Worm (Caenorhabditis elegans): Measurements from ENCODE around the gene immp-1.

Gene immp-1

DNA sequence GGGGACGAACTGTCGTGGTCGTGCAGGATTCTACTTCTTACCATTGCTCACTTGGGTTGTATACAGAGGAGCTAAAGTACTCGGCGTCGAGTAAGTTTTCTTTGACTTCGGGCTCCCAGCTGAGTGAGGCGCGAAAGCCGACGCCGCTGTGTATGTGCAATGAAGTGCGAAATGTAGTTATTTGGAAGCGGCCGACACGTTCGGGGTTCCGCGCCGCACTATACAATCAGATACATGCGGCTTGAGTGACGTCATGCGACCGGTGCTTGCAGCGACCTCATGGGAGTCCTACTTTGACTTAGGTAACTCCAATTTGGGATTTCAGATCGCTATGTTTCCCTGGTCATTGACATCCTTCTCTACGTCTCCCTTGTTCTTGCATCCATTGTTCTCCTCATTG, 43.1 kb downstream of the immp-1 start:
- TF ChIP-seq unc-62 (GFP tag; optimal IDR thresholded peaks at IDR 0.05) = no peak

DNA sequence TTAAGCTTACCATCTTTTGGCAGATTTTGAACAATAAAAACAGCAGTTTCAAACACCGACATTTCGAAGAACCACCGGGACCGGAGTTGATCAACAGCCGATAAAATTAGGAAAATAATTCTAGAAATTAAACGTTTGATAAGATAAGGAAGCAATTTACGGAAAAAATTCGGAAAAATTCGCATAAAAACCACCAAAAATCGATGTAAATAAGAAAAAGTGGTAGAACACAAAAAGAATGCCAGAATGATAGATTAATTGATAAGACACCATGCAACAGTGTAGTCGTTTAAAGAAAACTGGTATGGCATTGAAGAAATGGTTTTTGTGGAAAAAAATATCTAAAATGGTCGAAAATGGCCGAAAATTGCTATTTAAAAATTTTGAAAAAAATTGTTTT, 47.7 kb downstream of the immp-1 start, which contains the start of gene maa-1:
Gene maa-1 (minus strand): TSS at position 120 of the 400 bp plus-strand sequence.
- TF ChIP-seq unc-62 (GFP tag; optimal IDR thresholded peaks at IDR 0.05) = no peak

- TF ChIP-seq unc-62 (GFP tag; optimal IDR thresholded peaks at IDR 0.05) = no peak
These were observed 48.5 kb downstream of the immp-1 start, which contains the start of gene C18D11.3 for ce11 chrIII:11823260-11823659. Gene C18D11.3, plus strand, starts transcription at chrIII:11823448.

- no peak for TF ChIP-seq unc-62 (GFP tag; optimal IDR thresholded peaks at IDR 0.05)
These were observed 49.3 kb downstream of the immp-1 start for ce11 chrIII:11824088-11824487.

- no peak for TF ChIP-seq unc-62 (GFP tag; optimal IDR thresholded peaks at IDR 0.05)
These were observed 49.8 kb downstream of the immp-1 start for ce11 chrIII:11824580-11824979.

DNA sequence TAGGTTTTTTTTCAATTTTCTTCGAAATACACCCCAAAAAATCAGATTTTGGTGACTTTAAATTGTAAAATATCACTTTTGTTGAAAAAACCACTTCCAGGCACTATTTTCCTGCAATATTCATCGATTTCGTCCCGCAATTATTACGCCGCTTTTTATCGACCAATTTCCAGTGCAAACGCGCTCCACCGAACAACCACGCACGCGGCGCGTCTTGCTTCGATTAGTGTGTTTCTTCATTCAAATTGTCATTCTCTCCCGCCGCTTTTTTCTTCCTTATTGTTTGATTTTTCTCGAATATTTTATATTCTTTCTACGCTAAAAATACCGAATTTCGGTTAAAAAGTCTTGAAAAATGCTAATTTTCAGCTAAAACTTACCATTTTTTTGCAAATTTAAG, 50.9 kb downstream of the immp-1 start:
- no peak for TF ChIP-seq unc-62 (GFP tag; optimal IDR thresholded peaks at IDR 0.05)

ce11 chrIII:11826118-11826517, 51.4 kb downstream of the immp-1 start, which contains the start of gene rsp-8:
Gene rsp-8, plus strand, starts transcription at chrIII:11826418.
- TF ChIP-seq unc-62 (GFP tag; optimal IDR thresholded peaks at IDR 0.05) = no peak

All from whole organism, dauer.